Fruit fly (Drosophila melanogaster) whole organism, embryonic: ENCODE data around the gene dsx.

Experiments used
- Atf6 ChIP-seq: fragments of 200-800 bp; sonication (Bioruptor generic); IDR thresholded peaks from 2 replicates; pipeline ENCODE4 v1.3.6; 2022; ENCODE audit warnings: missing biosample characterization, missing genetic modification characterization
- Bgb ChIP-seq: fragments of 200-800 bp; sonication (Bioruptor generic); IDR thresholded peaks from 2 replicates; pipeline ENCODE4 v1.3.6; 2022; ENCODE audit warnings: missing biosample characterization, missing genetic modification characterization; ENCODE audit not compliant: partially characterized antibody
- CG10274 ChIP-seq: fragments of 200-800 bp; sonication (Bioruptor generic); optimal IDR thresholded peaks from 3 replicates; lab custom pipeline; 2017; ENCODE audit warnings: missing biosample characterization, mild to moderate bottlenecking, missing genetic modification characterization
- CG10979 ChIP-seq: fragments of 200-800 bp; sonication (Bioruptor generic); optimal IDR thresholded peaks from 2 replicates; lab custom pipeline; 2018; ENCODE audit warnings: missing biosample characterization, mild to moderate bottlenecking, missing genetic modification characterization, moderate library complexity
- CG11560 ChIP-seq: fragments of 200-800 bp; sonication (Bioruptor generic); IDR thresholded peaks from 3 replicates; pipeline ENCODE4 v1.3.6; 2022; ENCODE audit warnings: missing biosample characterization, missing genetic modification characterization
- CG12219 ChIP-seq: fragments of 200-800 bp; sonication (Bioruptor generic); optimal IDR thresholded peaks from 3 replicates; lab custom pipeline; 2018; ENCODE audit warnings: missing biosample characterization, mild to moderate bottlenecking, missing genetic modification characterization
- CG12236 ChIP-seq: fragments of 200-800 bp; sonication (Bioruptor generic); optimal IDR thresholded peaks from 2 replicates; lab custom pipeline; 2016; ENCODE audit warnings: missing biosample characterization, missing genetic modification characterization
- CG15514 ChIP-seq: fragments of 200-800 bp; sonication (Bioruptor generic); optimal IDR thresholded peaks from 3 replicates; lab custom pipeline; 2017; ENCODE audit warnings: missing biosample characterization, missing genetic modification characterization, mild to moderate bottlenecking, moderate library complexity, missing genetic modification reagents
- CG1602 ChIP-seq: fragments of 200-800 bp; sonication (Bioruptor generic); optimal IDR thresholded peaks from 3 replicates; lab custom pipeline; 2016; ENCODE audit warnings: missing biosample characterization, missing genetic modification characterization
- CG1603 ChIP-seq: fragments of 200-800 bp; sonication (Bioruptor generic); optimal IDR thresholded peaks from 2 replicates; lab custom pipeline; 2019; ENCODE audit warnings: missing biosample characterization, mild to moderate bottlenecking, missing genetic modification characterization, moderate library complexity
- CG1647 ChIP-seq: fragments of 200-800 bp; sonication (Bioruptor generic); optimal IDR thresholded peaks from 3 replicates; lab custom pipeline; 2016; ENCODE audit warnings: missing biosample characterization, missing genetic modification characterization
- CG17328 ChIP-seq: fragments of 200-800 bp; sonication (Bioruptor generic); IDR thresholded peaks from 2 replicates; pipeline ENCODE4 v1.3.6; 2022; ENCODE audit warnings: missing biosample characterization, missing genetic modification characterization
- CG18599 ChIP-seq: fragments of 200-800 bp; sonication (Bioruptor generic); optimal IDR thresholded peaks from 3 replicates; lab custom pipeline; 2017; ENCODE audit warnings: missing biosample characterization, missing genetic modification characterization, mild to moderate bottlenecking, moderate library complexity, missing genetic modification reagents
- CG42726 ChIP-seq: fragments of 200-800 bp; sonication (Bioruptor generic); IDR thresholded peaks from 2 replicates; pipeline ENCODE4 v1.3.6; 2022; ENCODE audit warnings: missing biosample characterization, missing genetic modification characterization; ENCODE audit not compliant: partially characterized antibody
- CG4360 ChIP-seq: fragments of 200-800 bp; sonication (Bioruptor generic); IDR thresholded peaks from 2 replicates; pipeline ENCODE4 v1.3.6; 2022; ENCODE audit warnings: missing biosample characterization, missing genetic modification characterization
- CG9727 ChIP-seq: fragments of 200-800 bp; sonication (Bioruptor generic); optimal IDR thresholded peaks from 3 replicates; lab custom pipeline; 2017; ENCODE audit warnings: missing biosample characterization, mild to moderate bottlenecking, missing genetic modification characterization
- CG9932 ChIP-seq: fragments of 200-800 bp; sonication (Bioruptor generic); IDR thresholded peaks from 2 replicates; pipeline ENCODE4 v1.3.6; 2022; ENCODE audit warnings: missing biosample characterization, missing genetic modification characterization
- Dad ChIP-seq: fragments of 200-800 bp; sonication (Bioruptor generic); optimal IDR thresholded peaks from 3 replicates; lab custom pipeline; 2016; ENCODE audit warnings: missing biosample characterization, missing genetic modification characterization
- Deaf1 ChIP-seq: fragments of 200-800 bp; optimal IDR thresholded peaks from 3 replicates; lab custom pipeline; 2019; ENCODE audit warnings: missing biosample characterization, mild to moderate bottlenecking, missing genetic modification characterization, moderate library complexity
- Dip3 ChIP-seq: fragments of 200-800 bp; sonication (Bioruptor generic); optimal IDR thresholded peaks from 3 replicates; lab custom pipeline; 2016; ENCODE audit warnings: missing biosample characterization, missing genetic modification characterization
- Drgx ChIP-seq: fragments of 200-800 bp; sonication (Bioruptor generic); IDR thresholded peaks from 2 replicates; pipeline ENCODE4 v1.3.6; 2022; ENCODE audit warnings: missing biosample characterization, missing genetic modification characterization
- Gsc ChIP-seq: fragments of 200-800 bp; sonication (Bioruptor generic); IDR thresholded peaks from 2 replicates; pipeline ENCODE4 v1.3.6; 2022; ENCODE audit warnings: missing biosample characterization, missing genetic modification characterization
- HLH4C ChIP-seq: fragments of 200-800 bp; sonication (Bioruptor generic); IDR thresholded peaks from 3 replicates; pipeline ENCODE4 v1.3.6; 2022; ENCODE audit warnings: missing biosample characterization, missing genetic modification characterization; ENCODE audit not compliant: partially characterized antibody
- HmgZ ChIP-seq: fragments of 200-800 bp; sonication (Bioruptor generic); optimal IDR thresholded peaks from 2 replicates; lab custom pipeline; 2018; ENCODE audit warnings: missing biosample characterization, mild to moderate bottlenecking, missing genetic modification characterization
- Jarid2 ChIP-seq: fragments of 200-800 bp; sonication (Bioruptor generic); optimal IDR thresholded peaks from 3 replicates; lab custom pipeline; 2017; ENCODE audit warnings: mild to moderate bottlenecking, missing biosample characterization, missing genetic modification reagents, missing genetic modification characterization
- Lhr ChIP-seq: fragments of 200-800 bp; sonication (Bioruptor generic); optimal IDR thresholded peaks from 3 replicates; lab custom pipeline; 2017; ENCODE audit warnings: mild to moderate bottlenecking, missing biosample characterization, missing genetic modification reagents, missing genetic modification characterization
- NFAT ChIP-seq: fragments of 200-800 bp; sonication (Bioruptor generic); IDR thresholded peaks from 2 replicates; pipeline ENCODE4 v1.3.6; 2022; ENCODE audit warnings: missing biosample characterization, missing genetic modification characterization
- Nf-YB ChIP-seq: fragments of 200-800 bp; sonication (Bioruptor generic); optimal IDR thresholded peaks from 3 replicates; lab custom pipeline; 2019; ENCODE audit warnings: missing biosample characterization, mild to moderate bottlenecking, missing genetic modification characterization, moderate library complexity
- Nf-YC ChIP-seq: fragments of 200-800 bp; optimal IDR thresholded peaks from 3 replicates; lab custom pipeline; 2019; ENCODE audit warnings: missing biosample characterization, mild to moderate bottlenecking, missing genetic modification characterization, moderate library complexity
- Oaz ChIP-seq: fragments of 200-800 bp; sonication (Bioruptor generic); IDR thresholded peaks from 2 replicates; pipeline ENCODE4 v1.3.6; 2022; ENCODE audit warnings: missing biosample characterization, missing genetic modification characterization
- Side ChIP-seq: fragments of 200-800 bp; sonication (Bioruptor generic); optimal IDR thresholded peaks from 2 replicates; lab custom pipeline; 2016; ENCODE audit warnings: missing biosample characterization, missing genetic modification characterization
- Sin3A ChIP-seq: fragments of >200 bp; optimal IDR thresholded peaks from 2 replicates; lab custom pipeline; 2018
- Six4 ChIP-seq: fragments of 200-800 bp; sonication (Bioruptor generic); optimal IDR thresholded peaks from 2 replicates; lab custom pipeline; 2016; ENCODE audit warnings: missing biosample characterization, missing genetic modification characterization
- Xbp1 ChIP-seq: fragments of 200-800 bp; sonication (Bioruptor generic); optimal IDR thresholded peaks from 3 replicates; lab custom pipeline; 2016; ENCODE audit warnings: missing biosample characterization, mild to moderate bottlenecking, missing genetic modification characterization
- ase ChIP-seq: fragments of 200-800 bp; sonication (Bioruptor generic); IDR thresholded peaks from 3 replicates; pipeline ENCODE4 v1.3.6; 2022; ENCODE audit warnings: missing biosample characterization, missing genetic modification characterization
- chinmo ChIP-seq: fragments of 200-800 bp; sonication (Bioruptor generic); IDR thresholded peaks from 4 replicates; pipeline ENCODE4 v1.3.6; 2022; ENCODE audit warnings: missing biosample characterization, missing genetic modification characterization; ENCODE audit not compliant: partially characterized antibody
- chm ChIP-seq: fragments of 200-800 bp; sonication (Bioruptor generic); IDR thresholded peaks from 2 replicates; pipeline ENCODE4 v1.3.6; 2022; ENCODE audit warnings: missing biosample characterization, missing genetic modification characterization
- crc ChIP-seq: fragments of 200-800 bp; sonication (Bioruptor generic); optimal IDR thresholded peaks from 2 replicates; lab custom pipeline; 2016; ENCODE audit warnings: missing biosample characterization, missing genetic modification characterization
- fd3F ChIP-seq: fragments of 200-800 bp; sonication (Bioruptor generic); optimal IDR thresholded peaks from 2 replicates; lab custom pipeline; 2018; ENCODE audit warnings: missing biosample characterization, mild to moderate bottlenecking, missing genetic modification characterization, moderate library complexity
- jing ChIP-seq: fragments of 200-800 bp; sonication (Bioruptor generic); optimal IDR thresholded peaks from 2 replicates; lab custom pipeline; 2018; ENCODE audit warnings: missing biosample characterization, mild to moderate bottlenecking, missing genetic modification characterization
- kah ChIP-seq: fragments of 200-800 bp; sonication (Bioruptor generic); optimal IDR thresholded peaks from 2 replicates; lab custom pipeline; 2018; ENCODE audit warnings: missing biosample characterization, mild to moderate bottlenecking, missing genetic modification characterization
- ken ChIP-seq: fragments of 200-800 bp; sonication (Bioruptor generic); IDR thresholded peaks from 3 replicates; pipeline ENCODE4 v1.3.6; 2022; ENCODE audit warnings: missing biosample characterization, missing genetic modification characterization
- lilli ChIP-seq: fragments of 200-800 bp; sonication (Bioruptor generic); optimal IDR thresholded peaks from 3 replicates; lab custom pipeline; 2016; ENCODE audit warnings: missing biosample characterization, missing genetic modification characterization
- onecut ChIP-seq: fragments of 200-800 bp; sonication (Bioruptor generic); IDR thresholded peaks from 2 replicates; pipeline ENCODE4 v1.3.6; 2022; ENCODE audit warnings: missing biosample characterization, missing genetic modification characterization
- pros ChIP-seq: fragments of 200-800 bp; sonication (Bioruptor generic); optimal IDR thresholded peaks from 3 replicates; lab custom pipeline; 2019; ENCODE audit warnings: missing biosample characterization, mild to moderate bottlenecking, missing genetic modification characterization, moderate library complexity
- sim ChIP-seq: fragments of 200-800 bp; sonication (Bioruptor generic); IDR thresholded peaks from 2 replicates; pipeline ENCODE4 v1.3.6; 2022; ENCODE audit warnings: missing biosample characterization, missing genetic modification characterization
- sqz ChIP-seq: fragments of 200-800 bp; sonication (Bioruptor generic); optimal IDR thresholded peaks from 3 replicates; lab custom pipeline; 2018; ENCODE audit warnings: missing biosample characterization, mild to moderate bottlenecking, missing genetic modification characterization
- sr ChIP-seq: fragments of 200-800 bp; sonication (Bioruptor generic); IDR thresholded peaks from 3 replicates; pipeline ENCODE4 v1.3.6; 2022; ENCODE audit warnings: missing biosample characterization, missing genetic modification characterization
- trem ChIP-seq: fragments of 200-800 bp; optimal IDR thresholded peaks from 3 replicates; lab custom pipeline; 2019; ENCODE audit warnings: missing biosample characterization, mild to moderate bottlenecking, missing genetic modification characterization, moderate library complexity
- trh ChIP-seq: fragments of 200-800 bp; sonication (Bioruptor generic); optimal IDR thresholded peaks from 2 replicates; lab custom pipeline; 2016; ENCODE audit warnings: missing biosample characterization, missing genetic modification characterization
- zen ChIP-seq: fragments of 200-800 bp; sonication (Bioruptor generic); optimal IDR thresholded peaks from 3 replicates; lab custom pipeline; 2018; ENCODE audit warnings: missing biosample characterization, mild to moderate bottlenecking, missing genetic modification characterization, moderate library complexity

The dsx gene

dm6 chr3R:7936786-7937363 is 30.3 kb downstream of the dsx start (continued):
- TF ChIP-seq CG42726 (GFP tag; lab: Robert Waterston, UW) (0 out of 2 replicates have a peak, but pooled peaks have one; percentile 34), Side (GFP tag; lab: Kevin White, UChicago) (no peak), Drgx (no peak), Gsc (GFP tag; lab: Robert Waterston, UW) (no peak), CG1603 (tag; lab: Kevin White, UChicago) (no peak), CG12236 (GFP tag; lab: Kevin White, UChicago) (no peak), ken (GFP tag; lab: Robert Waterston, UW) (no peak), Jarid2 (GFP tag; lab: Kevin White, UChicago) (peak; percentile 48), onecut (GFP tag; lab: Robert Waterston, UW) (no peak), CG1602 (GFP tag; lab: Kevin White, UChicago) (no peak), NFAT (GFP tag; lab: Robert Waterston, UW) (no peak), Oaz (GFP tag; lab: Robert Waterston, UW) (no peak), trem (tag; lab: Kevin White, UChicago) (no peak), CG4360 (peak; percentile 91), Bgb (GFP tag; lab: Robert Waterston, UW) (no peak), CG1647 (GFP tag; lab: Kevin White, UChicago) (no peak), CG12219 (GFP tag; lab: Kevin White, UChicago) (no peak), sqz (GFP tag; lab: Kevin White, UChicago) (no peak), chinmo (GFP tag; lab: Robert Waterston, UW) (peak; percentile 66; the same call in 1 of the 4 replicates), sim (GFP tag; lab: Robert Waterston, UW) (no peak), CG18599 (GFP tag; lab: Kevin White, UChicago) (no peak), chm (no peak), Lhr (GFP tag; lab: Kevin White, UChicago) (no peak), Dip3 (GFP tag; lab: Kevin White, UChicago) (no peak), kah (GFP tag; lab: Kevin White, UChicago) (no peak), crc (GFP tag; lab: Kevin White, UChicago) (no peak), fd3F (GFP tag; lab: Kevin White, UChicago) (no peak), CG17328 (GFP tag; lab: Robert Waterston, UW) (no peak), Xbp1 (GFP tag; lab: Kevin White, UChicago) (no peak), Sin3A (lab: Kevin White, UChicago) (no peak), lilli (no peak), HLH4C (GFP tag; lab: Robert Waterston, UW) (0 out of 3 replicates have a peak, but pooled peaks have one; percentile 34), Nf-YB (GFP tag; lab: Kevin White, UChicago) (peak; percentile 99), zen (tag; lab: Kevin White, UChicago) (no peak), CG9932 (GFP tag; lab: Robert Waterston, UW) (no peak), CG15514 (GFP tag; lab: Kevin White, UChicago) (no peak), sr (GFP tag; lab: Robert Waterston, UW) (no peak), jing (GFP tag; lab: Kevin White, UChicago) (no peak), CG10979 (tag; lab: Kevin White, UChicago) (no peak), HmgZ (no peak), pros (GFP tag; lab: Kevin White, UChicago) (no peak), CG9727 (GFP tag; lab: Kevin White, UChicago) (no peak), Dad (GFP tag; lab: Kevin White, UChicago) (no peak), Six4 (GFP tag; lab: Kevin White, UChicago) (no peak), Deaf1 (peak; percentile 62), ase (GFP tag; lab: Robert Waterston, UW) (no peak), Nf-YC (tag; lab: Kevin White, UChicago) (peak; percentile 97), trh (GFP tag; lab: Kevin White, UChicago) (no peak), Atf6 (GFP tag; lab: Robert Waterston, UW) (no peak), CG11560 (no peak), CG10274 (GFP tag; lab: Kevin White, UChicago) (no peak)
